Worm (Caenorhabditis elegans): ENCODE results near the gene mics-1.

mics-1 gene

ce11 chrV:10539114-10539513 is 39.0 kb downstream of the mics-1 start, which contains the start of gene F25D1.8:
F25D1.8 (plus strand) TSS chrV:10539414.
- no peak for TF ChIP-seq nhr-12 (tag; optimal IDR thresholded peaks at IDR 0.05)
- no peak for TF ChIP-seq blmp-1 (tag; optimal IDR thresholded peaks at IDR 0.05)
- TF ChIP-seq snpc-4 (tag; optimal IDR thresholded peaks at IDR 0.05), result no peak
- TF ChIP-seq bed-3 (GFP tag; optimal IDR thresholded peaks at IDR 0.05), result no peak
- TF ChIP-seq elt-1 (tag; optimal IDR thresholded peaks at IDR 0.05; ENCODE audit: borderline replicate concordance, insufficient read depth), result no peak
- TF ChIP-seq sem-2 (GFP tag; optimal IDR thresholded peaks at IDR 0.05), result no peak
- TF ChIP-seq unc-62 (GFP tag; optimal IDR thresholded peaks at IDR 0.05), result no peak
- no peak for TF ChIP-seq ztf-11 (tag; optimal IDR thresholded peaks at IDR 0.05)
- no peak for TF ChIP-seq elt-3 (tag; optimal IDR thresholded peaks at IDR 0.05)
- TF ChIP-seq mls-2 (tag; optimal IDR thresholded peaks at IDR 0.05), result no peak
- TF ChIP-seq drap-1 (GFP tag; optimal IDR thresholded peaks at IDR 0.05), result no peak
- no peak for TF ChIP-seq nhr-2 (tag; optimal IDR thresholded peaks at IDR 0.05)
- TF ChIP-seq ces-1 (GFP tag; optimal IDR thresholded peaks at IDR 0.05), result no peak
- no peak for TF ChIP-seq tbx-8 (GFP tag; optimal IDR thresholded peaks at IDR 0.05)
- no peak for TF ChIP-seq lin-32 (GFP tag; optimal IDR thresholded peaks at IDR 0.05)
- no peak for TF ChIP-seq nhr-28 (tag; optimal IDR thresholded peaks at IDR 0.05)
- no peak for TF ChIP-seq lin-13 (tag; optimal IDR thresholded peaks at IDR 0.05)
- TF ChIP-seq ceh-43 (GFP tag; optimal IDR thresholded peaks at IDR 0.05), result no peak

DNA sequence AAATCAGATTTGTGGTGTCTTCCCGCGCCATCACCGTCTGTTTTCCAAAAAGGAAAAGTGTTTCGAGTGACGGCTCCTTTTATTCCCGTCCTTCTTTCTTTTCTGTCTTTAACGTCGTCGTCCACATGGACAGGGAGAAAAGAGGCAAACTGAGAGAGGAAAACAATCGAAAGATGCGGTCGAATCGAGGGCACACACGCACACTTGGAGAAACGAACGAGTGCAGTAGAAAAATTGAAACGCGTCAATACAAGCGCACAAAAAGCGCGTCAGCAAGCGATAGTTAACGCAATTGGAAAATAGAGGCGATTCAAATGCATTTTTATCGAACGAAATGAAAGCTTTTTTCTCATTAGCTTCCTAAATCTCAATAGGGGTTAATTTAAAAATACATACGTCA is 41.3 kb downstream of the mics-1 start:
- TF ChIP-seq ham-2 (GFP tag; optimal IDR thresholded peaks at IDR 0.05), result peak; percentile 34
- TF ChIP-seq sem-2 (GFP tag; optimal IDR thresholded peaks at IDR 0.05), result no peak
- TF ChIP-seq mep-1 (tag; optimal IDR thresholded peaks at IDR 0.05), result peak; percentile 82
- peak; percentile 28 for TF ChIP-seq unc-120 (tag; optimal IDR thresholded peaks at IDR 0.05; ENCODE audit: poor library complexity, severe bottlenecking)
- no peak for TF ChIP-seq bed-3 (GFP tag; optimal IDR thresholded peaks at IDR 0.05)
- TF ChIP-seq zip-8 (tag; optimal IDR thresholded peaks at IDR 0.05), result no peak
- peak; percentile 67 for TF ChIP-seq lin-13 (tag; optimal IDR thresholded peaks at IDR 0.05)
- TF ChIP-seq ztf-11 (tag; optimal IDR thresholded peaks at IDR 0.05), result no peak
- peak; percentile 30 for TF ChIP-seq ceh-39 (tag; optimal IDR thresholded peaks at IDR 0.05)
- peak; percentile 42 for TF ChIP-seq nhr-237 (tag; optimal IDR thresholded peaks at IDR 0.05)
- TF ChIP-seq unc-39 (tag; optimal IDR thresholded peaks at IDR 0.05), result no peak
- TF ChIP-seq unc-62 (GFP tag; optimal IDR thresholded peaks at IDR 0.05), result peak; percentile 6
- TF ChIP-seq nhr-2 (tag; optimal IDR thresholded peaks at IDR 0.05), result no peak
- no peak for TF ChIP-seq nhr-76 (tag; optimal IDR thresholded peaks at IDR 0.05)
- peak; percentile 93 for TF ChIP-seq ces-1 (GFP tag; optimal IDR thresholded peaks at IDR 0.05)
- TF ChIP-seq sptf-1 (tag; optimal IDR thresholded peaks at IDR 0.05), result peak; percentile 45
- peak; percentile 17 for TF ChIP-seq M03D4.4 (tag; optimal IDR thresholded peaks at IDR 0.05)
- TF ChIP-seq pha-4 (tag; optimal IDR thresholded peaks at IDR 0.05), result peak; percentile 72
- no peak for TF ChIP-seq mls-2 (tag; optimal IDR thresholded peaks at IDR 0.05)
- peak; percentile 78 for TF ChIP-seq lsy-2 (tag; optimal IDR thresholded peaks at IDR 0.05)
- peak; percentile 58 for TF ChIP-seq hlh-1 (tag; optimal IDR thresholded peaks at IDR 0.05)
- peak; percentile 36 for TF ChIP-seq drap-1 (GFP tag; optimal IDR thresholded peaks at IDR 0.05)
- TF ChIP-seq tbx-8 (GFP tag; optimal IDR thresholded peaks at IDR 0.05), result no peak
- no peak for TF ChIP-seq cnd-1 (tag; optimal IDR thresholded peaks at IDR 0.05)
- no peak for TF ChIP-seq lin-32 (GFP tag; optimal IDR thresholded peaks at IDR 0.05)
- TF ChIP-seq mab-5 (tag; optimal IDR thresholded peaks at IDR 0.05), result no peak
- TF ChIP-seq elt-3 (tag; optimal IDR thresholded peaks at IDR 0.05), result no peak
- no peak for TF ChIP-seq ceh-83 (GFP tag; optimal IDR thresholded peaks at IDR 0.05)
- TF ChIP-seq flh-1 (GFP tag; optimal IDR thresholded peaks at IDR 0.05), result no peak
- no peak for TF ChIP-seq nhr-28 (tag; optimal IDR thresholded peaks at IDR 0.05)

- TF ChIP-seq pha-4 (tag; optimal IDR thresholded peaks at IDR 0.05) (no peak), ceh-39 (tag; optimal IDR thresholded peaks at IDR 0.05) (no peak), ztf-11 (tag; optimal IDR thresholded peaks at IDR 0.05) (no peak), unc-39 (tag; optimal IDR thresholded peaks at IDR 0.05) (no peak), flh-1 (GFP tag; optimal IDR thresholded peaks at IDR 0.05) (no peak), unc-62 (GFP tag; optimal IDR thresholded peaks at IDR 0.05) (no peak), unc-120 (tag; optimal IDR thresholded peaks at IDR 0.05; ENCODE audit: poor library complexity, severe bottlenecking) (no peak), elt-1 (tag; optimal IDR thresholded peaks at IDR 0.05; ENCODE audit: borderline replicate concordance, insufficient read depth) (no peak), snpc-4 (tag; optimal IDR thresholded peaks at IDR 0.05) (no peak), blmp-1 (tag; optimal IDR thresholded peaks at IDR 0.05) (no peak), ceh-83 (GFP tag; optimal IDR thresholded peaks at IDR 0.05) (no peak), lin-32 (GFP tag; optimal IDR thresholded peaks at IDR 0.05) (no peak), sptf-1 (tag; optimal IDR thresholded peaks at IDR 0.05) (no peak), elt-3 (tag; optimal IDR thresholded peaks at IDR 0.05) (no peak)
These were observed 41.9 kb downstream of the mics-1 start, which contains the start of gene ppm-1.A for ce11 chrV:10536095-10536691. ppm-1.A (minus strand) TSS chrV:10536388.

Data from whole organism, mixed stage, embryonic.